Fruit fly (Drosophila melanogaster): ENCODE data around the gene CG42526.

CG42526 gene

dm6 chr3L:9424528-9424911, 10.7 kb downstream of the CG42526 start (continued):
- TF ChIP-seq CG10366 (GFP tag; IDR thresholded peaks at IDR 0.05) (peak; percentile 80), sna (GFP tag; IDR thresholded peaks at IDR 0.05; ENCODE audit: partially characterized antibody) (no peak), Hr78 (GFP tag; optimal IDR thresholded peaks at IDR 0.05) (no peak), Atf6 (GFP tag; IDR thresholded peaks at IDR 0.05) (peak; percentile 42; the same call in 1 of the 2 replicates), D (optimal IDR thresholded peaks at IDR 0.05) (no peak), D (GFP tag; optimal IDR thresholded peaks at IDR 0.05) (no peak), CG9609 (GFP tag; optimal IDR thresholded peaks at IDR 0.05) (no peak), CG34376 (GFP tag; optimal IDR thresholded peaks at IDR 0.05) (no peak), CG8359 (GFP tag; optimal IDR thresholded peaks at IDR 0.05; ENCODE audit: borderline replicate concordance) (no peak), Opbp (GFP tag; IDR thresholded peaks at IDR 0.05; ENCODE audit: partially characterized antibody) (no peak), CG4328 (GFP tag; optimal IDR thresholded peaks at IDR 0.05) (no peak), CG30431 (GFP tag; optimal IDR thresholded peaks at IDR 0.05) (no peak), dmrt11E (tag; optimal IDR thresholded peaks at IDR 0.05) (peak; percentile 27), CG9797 (GFP tag; optimal IDR thresholded peaks at IDR 0.05) (no peak), CG4404 (GFP tag; IDR thresholded peaks at IDR 0.05) (no peak), Nf-YC (tag; optimal IDR thresholded peaks at IDR 0.05) (peak; percentile 37), CG6272 (GFP tag; IDR thresholded peaks at IDR 0.05) (no peak), CG11560 (tag; IDR thresholded peaks at IDR 0.05) (no peak), sim (GFP tag; IDR thresholded peaks at IDR 0.05) (no peak), fu2 (GFP tag; optimal IDR thresholded peaks at IDR 0.05) (no peak), row (GFP tag; IDR thresholded peaks at IDR 0.05) (peak; percentile 63; the same call in 2 of the 3 replicates), CG12299 (tag; optimal IDR thresholded peaks at IDR 0.05) (peak; percentile 56), cato (GFP tag; optimal IDR thresholded peaks at IDR 0.05; ENCODE audit: borderline replicate concordance) (no peak), CG4282 (GFP tag; optimal IDR thresholded peaks at IDR 0.05) (no peak), ttk (GFP tag; IDR thresholded peaks at IDR 0.05) (no peak), CG2120 (GFP tag; optimal IDR thresholded peaks at IDR 0.05) (peak; percentile 46), CG5245 (GFP tag; optimal IDR thresholded peaks at IDR 0.05) (no peak), sens (GFP tag) (peak; percentile 74), Bgb (GFP tag; IDR thresholded peaks at IDR 0.05; ENCODE audit: partially characterized antibody) (no peak), CG6175 (GFP tag; IDR thresholded peaks at IDR 0.05) (no peak), eve (GFP tag; optimal IDR thresholded peaks at IDR 0.05) (no peak), klu (GFP tag; IDR thresholded peaks at IDR 0.05) (no peak), Hmr (GFP tag; optimal IDR thresholded peaks at IDR 0.05) (peak; percentile 40), CG12744 (GFP tag; optimal IDR thresholded peaks at IDR 0.05) (no peak), E2f1 (GFP tag; IDR thresholded peaks at IDR 0.05) (no peak), CG17385 (GFP tag; optimal IDR thresholded peaks at IDR 0.05) (peak; percentile 43), emc (GFP tag; optimal IDR thresholded peaks at IDR 0.05) (no peak), Ptx1 (GFP tag; IDR thresholded peaks at IDR 0.05) (no peak), CG4360 (GFP tag; IDR thresholded peaks at IDR 0.05) (no peak), Sox100B (GFP tag; optimal IDR thresholded peaks at IDR 0.05) (peak; percentile 21), CG7987 (GFP tag; optimal IDR thresholded peaks at IDR 0.05) (no peak), bowl (GFP tag; IDR thresholded peaks at IDR 0.05) (no peak), sens-2 (GFP tag; IDR thresholded peaks at IDR 0.05) (no peak), hth (optimal IDR thresholded peaks at IDR 0.05) (no peak), CG13123 (GFP tag; optimal IDR thresholded peaks at IDR 0.05) (no peak), Hr3 (GFP tag; optimal IDR thresholded peaks at IDR 0.05) (no peak), Lpt (GFP tag; optimal IDR thresholded peaks at IDR 0.05) (no peak), Bdp1 (GFP tag; optimal IDR thresholded peaks at IDR 0.05) (no peak), CG9437 (GFP tag; optimal IDR thresholded peaks at IDR 0.05) (peak; percentile 38), CG9932 (GFP tag; IDR thresholded peaks at IDR 0.05) (0 out of 2 replicates have a peak, but pooled peaks have one; percentile 19), Xrp1 (GFP tag; IDR thresholded peaks at IDR 0.05) (0 out of 2 replicates have a peak, but pooled peaks have one; percentile 21), ara (GFP tag; IDR thresholded peaks at IDR 0.05) (no peak), rib (GFP tag; IDR thresholded peaks at IDR 0.05) (no peak)
